Worm (Caenorhabditis elegans) whole organism, L1 larva: Measurements from ENCODE around the gene sshk-1.
A peak's percentile ranks its signal among the peaks of the same experiment; 100 is the strongest.

Source experiments
- C16A3.4 ChIP-seq: fragments of 150-350 bp; optimal IDR thresholded peaks from 2 replicates; lab custom pipeline; 2014; ENCODE audit warnings: missing biosample characterization, missing genetic modification characterization
- aly-2 ChIP-seq: fragments of 150-350 bp; optimal IDR thresholded peaks from 2 replicates; lab custom pipeline; 2014; ENCODE audit warnings: missing biosample characterization, missing genetic modification characterization
- blmp-1 ChIP-seq: fragments of 150-350 bp; optimal IDR thresholded peaks from 2 replicates; lab custom pipeline; 2014; ENCODE audit warnings: missing biosample characterization, missing genetic modification characterization
- ceh-82 ChIP-seq, 3 experiments: fragments of 150-350 bp in 1 of 3; sonication (generic microtip) in 2 of 3; optimal IDR thresholded peaks; 2 replicates each; lab custom pipeline; 2014 to 2017; ENCODE audit warnings: missing biosample characterization in 3 of 3, missing genetic modification characterization in 3 of 3
- ceh-88 ChIP-seq: fragments of 200-800 bp; sonication (Bioruptor generic); IDR thresholded peaks from 2 replicates; pipeline ENCODE4 v1.3.6; 2022; ENCODE audit warnings: missing genetic modification characterization, missing compliant biosample characterization
- dpl-1 ChIP-seq, 3 experiments: fragments of 150-350 bp in 2 of 3; sonication (generic microtip) in 1 of 3; optimal IDR thresholded peaks; 2 replicates each; lab custom pipeline; 2014 to 2017; ENCODE audit warnings: missing biosample characterization in 3 of 3, missing genetic modification characterization in 3 of 3, missing genetic modification reagents in 3 of 3
- efl-1 ChIP-seq, 4 experiments: fragments of 150-350 bp; optimal IDR thresholded peaks in 3 of 4; peaks in 1 of 4; 1 replicate in 1 of 4; 2 replicates in 3 of 4; lab custom pipeline; 2014; ENCODE audit warnings: missing biosample characterization in 2 of 4, missing genetic modification characterization in 2 of 4, missing genetic modification reagents in 2 of 4
- efl-3 ChIP-seq: fragments of 200-800 bp; sonication (Bioruptor generic); optimal IDR thresholded peaks from 2 replicates; lab custom pipeline; 2018; ENCODE audit warnings: mild to moderate bottlenecking, missing genetic modification characterization, missing compliant biosample characterization
- egl-13 ChIP-seq: sonication (generic microtip); optimal IDR thresholded peaks from 2 replicates; lab custom pipeline; 2016; ENCODE audit warnings: missing genotype, missing genetic modification reagents, missing genetic modification characterization, missing compliant biosample characterization
- elt-3 ChIP-seq, 6 experiments: fragments of 150-350 bp in 1 of 6; sonication (generic microtip); optimal IDR thresholded peaks; 2 replicates each; lab custom pipeline; 2017 to 2018; ENCODE audit warnings: missing biosample characterization in 6 of 6, missing genetic modification characterization in 6 of 6, inconsistent platforms in 1 of 6
- fkh-8 ChIP-seq: sonication (generic microtip); optimal IDR thresholded peaks from 2 replicates; lab custom pipeline; 2016; ENCODE audit warnings: mild to moderate bottlenecking, missing genetic modification characterization, missing compliant biosample characterization
- fos-1 ChIP-seq: fragments of 150-350 bp; optimal IDR thresholded peaks from 2 replicates; lab custom pipeline; 2014; ENCODE audit warnings: missing biosample characterization, missing genetic modification characterization
- isw-1 ChIP-seq: fragments of 200-800 bp; sonication (Bioruptor generic); IDR thresholded peaks from 2 replicates; pipeline ENCODE4 v1.3.6; 2022; ENCODE audit warnings: missing genetic modification characterization, missing compliant biosample characterization
- lin-14 ChIP-seq: fragments of 200-800 bp; sonication (Bioruptor generic); optimal IDR thresholded peaks from 2 replicates; lab custom pipeline; 2018; ENCODE audit warnings: mild to moderate bottlenecking, missing genetic modification characterization, moderate library complexity, missing compliant biosample characterization
- lin-15B ChIP-seq: fragments of 150-350 bp; sonication (generic microtip); optimal IDR thresholded peaks from 3 replicates; lab custom pipeline; 2014; ENCODE audit warnings: missing biosample characterization, missing genetic modification characterization
- lin-35 ChIP-seq, 2 experiments: fragments of 150-350 bp; optimal IDR thresholded peaks; 2 replicates each; lab custom pipeline; 2014; ENCODE audit warnings: missing biosample characterization in 2 of 2, missing genetic modification characterization in 2 of 2, missing genetic modification reagents in 2 of 2
- lir-3 ChIP-seq: sonication (generic microtip); optimal IDR thresholded peaks from 2 replicates; lab custom pipeline; 2016; ENCODE audit warnings: mild to moderate bottlenecking, missing genetic modification characterization, moderate library complexity, missing compliant biosample characterization; ENCODE audit not compliant: poor library complexity
- lsy-2 ChIP-seq, 2 experiments: fragments of 150-350 bp; optimal IDR thresholded peaks; 2 replicates each; lab custom pipeline; 2014; ENCODE audit warnings: missing biosample characterization in 2 of 2, missing genetic modification characterization in 2 of 2
- mef-2 ChIP-seq: fragments of 150-350 bp; optimal IDR thresholded peaks from 2 replicates; lab custom pipeline; 2014; ENCODE audit warnings: missing biosample characterization, missing genetic modification characterization
- mep-1 ChIP-seq: fragments of 150-350 bp; optimal IDR thresholded peaks from 2 replicates; lab custom pipeline; 2014; ENCODE audit warnings: missing biosample characterization, missing genetic modification characterization
- nhr-12 ChIP-seq: sonication (generic microtip); optimal IDR thresholded peaks from 2 replicates; lab custom pipeline; 2017; ENCODE audit warnings: missing biosample characterization, missing genetic modification characterization
- nhr-19 ChIP-seq: fragments of 200-800 bp; sonication (Bioruptor generic); conservative IDR thresholded peaks from 2 replicates; pipeline ENCODE4 v1.3.6; 2022; ENCODE audit warnings: missing genetic modification characterization, missing compliant biosample characterization
- nhr-47 ChIP-seq: sonication (generic microtip); optimal IDR thresholded peaks from 2 replicates; lab custom pipeline; 2016; ENCODE audit warnings: mild to moderate bottlenecking, missing genetic modification characterization, moderate library complexity, missing compliant biosample characterization
- nhr-71 ChIP-seq: sonication (generic microtip); optimal IDR thresholded peaks from 2 replicates; lab custom pipeline; 2016; ENCODE audit warnings: mild to moderate bottlenecking, missing genetic modification characterization, moderate library complexity, missing compliant biosample characterization
- nhr-84 ChIP-seq: sonication (generic microtip); optimal IDR thresholded peaks from 2 replicates; lab custom pipeline; 2017; ENCODE audit warnings: missing biosample characterization, missing genetic modification characterization
- nhr-85 ChIP-seq: sonication (generic microtip); peaks from one replicate; lab custom pipeline; 2016; ENCODE audit warnings: missing genetic modification characterization, inconsistent platforms, missing compliant biosample characterization
- nhr-90 ChIP-seq: sonication (generic microtip); optimal IDR thresholded peaks from 2 replicates; lab custom pipeline; 2016; ENCODE audit warnings: mild to moderate bottlenecking, missing genetic modification characterization, missing compliant biosample characterization; ENCODE audit not compliant: poor library complexity
- pax-3 ChIP-seq: fragments of 200-800 bp; sonication (Bioruptor generic); optimal IDR thresholded peaks from 2 replicates; lab custom pipeline; 2018; ENCODE audit warnings: mild to moderate bottlenecking, missing genetic modification characterization, moderate library complexity, missing compliant biosample characterization
- rnt-1 ChIP-seq: sonication (generic microtip); optimal IDR thresholded peaks from 2 replicates; lab custom pipeline; 2016; ENCODE audit warnings: mild to moderate bottlenecking, missing genetic modification characterization, moderate library complexity, missing compliant biosample characterization
- skn-1 ChIP-seq: fragments of 150-350 bp; optimal IDR thresholded peaks from 2 replicates; lab custom pipeline; 2014; ENCODE audit warnings: missing biosample characterization, missing genetic modification characterization
- snpc-4 ChIP-seq: fragments of 150-350 bp; optimal IDR thresholded peaks from 2 replicates; lab custom pipeline; 2014; ENCODE audit warnings: missing biosample characterization, missing genetic modification characterization
- snu-23 ChIP-seq: sonication (generic microtip); optimal IDR thresholded peaks from 2 replicates; lab custom pipeline; 2016; ENCODE audit warnings: missing genetic modification characterization, missing compliant biosample characterization
- sox-4 ChIP-seq: sonication (generic microtip); optimal IDR thresholded peaks from 2 replicates; lab custom pipeline; 2016; ENCODE audit warnings: missing genetic modification characterization, missing compliant biosample characterization
- sptf-1 ChIP-seq: fragments of 150-350 bp; optimal IDR thresholded peaks from 2 replicates; lab custom pipeline; 2014; ENCODE audit warnings: missing biosample characterization, missing genetic modification characterization
- swsn-7 ChIP-seq: sonication (generic microtip); optimal IDR thresholded peaks from 2 replicates; lab custom pipeline; 2016; ENCODE audit warnings: missing genetic modification characterization, missing compliant biosample characterization
- tbx-2 ChIP-seq: sonication (generic microtip); optimal IDR thresholded peaks from 2 replicates; lab custom pipeline; 2016; ENCODE audit warnings: missing genetic modification characterization, missing compliant biosample characterization
- unc-98 ChIP-seq: fragments of 200-800 bp; sonication (Bioruptor generic); IDR thresholded peaks from 2 replicates; pipeline ENCODE4 v1.3.6; 2022; ENCODE audit warnings: missing genetic modification characterization, missing compliant biosample characterization
- xbp-1 ChIP-seq: sonication (generic microtip); optimal IDR thresholded peaks from 2 replicates; lab custom pipeline; 2016; ENCODE audit warnings: missing genetic modification characterization, missing compliant biosample characterization

Gene sshk-1

DNA sequence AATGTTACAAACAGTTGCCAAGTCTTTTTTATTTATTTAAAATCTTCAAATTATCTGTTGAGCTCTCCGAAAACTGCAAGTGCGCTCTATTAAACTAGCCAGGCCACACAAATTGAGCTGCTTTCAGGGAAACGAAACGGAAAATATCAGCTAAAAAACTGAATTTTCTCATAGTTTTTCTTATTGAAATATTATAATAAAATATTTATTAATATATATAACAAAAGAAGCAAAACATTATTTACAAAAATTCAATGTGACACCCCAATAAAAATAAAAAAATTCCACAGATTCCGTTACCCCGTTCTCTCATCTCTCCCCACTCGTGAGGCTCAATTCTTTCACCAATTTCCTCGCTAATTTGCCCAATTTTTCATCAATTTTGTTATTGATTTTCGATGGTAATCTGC is 16.6 kb downstream of the sshk-1 start:
- TF ChIP-seq nhr-47 = peak; percentile 58
- TF ChIP-seq lsy-2 (tag; optimal IDR thresholded peaks at IDR 0.05; lab: Kevin White, UChicago) = peak in 1 of 2 experiments; percentile 53
- no peak for TF ChIP-seq efl-3 (GFP tag; lab: Kevin White, UChicago)
- peak; percentile 46; the same call in 1 of the 2 replicates for TF ChIP-seq isw-1 (GFP tag; lab: Robert Waterston, UW)
- peak; percentile 37 for TF ChIP-seq lir-3 (tag; lab: Kevin White, UChicago)
- TF ChIP-seq ceh-82 (tag; optimal IDR thresholded peaks at IDR 0.05; lab: Kevin White, UChicago) = peak in 2 of 3 experiments; percentile 5 to 13
- TF ChIP-seq nhr-90 = peak; percentile 32
- no peak for TF ChIP-seq nhr-84 (tag; lab: Kevin White, UChicago)
- TF ChIP-seq dpl-1 (GFP tag; optimal IDR thresholded peaks at IDR 0.05; lab: Kevin White, UChicago) = peak in 1 of 3 experiments; percentile 42
- peak; percentile 40 for TF ChIP-seq fkh-8 (tag; lab: Kevin White, UChicago)
- TF ChIP-seq snu-23 (GFP tag; lab: Kevin White, UChicago) = peak; percentile 36
- peak; percentile 19 for TF ChIP-seq mep-1 (tag; lab: Kevin White, UChicago)
- no peak for TF ChIP-seq snpc-4 (tag; lab: Kevin White, UChicago)
- peak; percentile 54 for TF ChIP-seq nhr-71 (tag; lab: Kevin White, UChicago)
- TF ChIP-seq efl-1 (optimal IDR thresholded peaks at IDR 0.05; lab: Kevin White, UChicago) = peak in 1 of 2 experiments; percentile 8
- TF ChIP-seq efl-1 (GFP tag; optimal IDR thresholded peaks at IDR 0.05 in 1 of 2; lab: Kevin White, UChicago) = peak in 1 of 2 experiments; percentile 6
- TF ChIP-seq unc-98 (GFP tag; lab: Robert Waterston, UW) = peak; percentile 74
- TF ChIP-seq fos-1 (tag; lab: Kevin White, UChicago) = no peak
- TF ChIP-seq pax-3 (tag; lab: Kevin White, UChicago) = peak; percentile 60
- peak; percentile 77 for TF ChIP-seq lin-14 (GFP tag; lab: Kevin White, UChicago)
- peak; percentile 33 for TF ChIP-seq xbp-1 (tag; lab: Kevin White, UChicago)
- peak; percentile 2 for TF ChIP-seq swsn-7
- TF ChIP-seq nhr-19 = peak; percentile 16; the same call in 1 of the 2 replicates
- peak; percentile 4 for TF ChIP-seq egl-13 (tag; lab: Kevin White, UChicago)
- TF ChIP-seq elt-3 (tag; optimal IDR thresholded peaks at IDR 0.05; lab: Kevin White, UChicago) = no peak
- TF ChIP-seq tbx-2 (tag; lab: Kevin White, UChicago) = peak; percentile 34
- peak; percentile 34; the same call in 1 of the 2 replicates for TF ChIP-seq ceh-88
- TF ChIP-seq mef-2 = no peak
- no peak for TF ChIP-seq sptf-1 (tag; lab: Kevin White, UChicago)
- no peak for TF ChIP-seq nhr-12 (tag; lab: Kevin White, UChicago)
- TF ChIP-seq nhr-85 = peak; percentile 63
- no peak for TF ChIP-seq skn-1 (tag; lab: Kevin White, UChicago)
- TF ChIP-seq C16A3.4 (tag; lab: Kevin White, UChicago) = peak; percentile 22

- peak; percentile 14 for TF ChIP-seq lin-15B (tag; lab: Kevin White, UChicago)
- peak; percentile 7 to 61 for TF ChIP-seq lsy-2 (tag; optimal IDR thresholded peaks at IDR 0.05; lab: Kevin White, UChicago)
- no peak for TF ChIP-seq efl-3 (GFP tag; lab: Kevin White, UChicago)
- peak; percentile 9 for TF ChIP-seq rnt-1 (tag; lab: Kevin White, UChicago)
- TF ChIP-seq lin-35 (GFP tag; optimal IDR thresholded peaks at IDR 0.05; lab: Kevin White, UChicago) = peak; percentile 17 to 42
- TF ChIP-seq dpl-1 (GFP tag; optimal IDR thresholded peaks at IDR 0.05; lab: Kevin White, UChicago) = peak in 1 of 3 experiments; percentile 15
- no peak for TF ChIP-seq aly-2
- peak; percentile 12 to 37 for TF ChIP-seq efl-1 (optimal IDR thresholded peaks at IDR 0.05; lab: Kevin White, UChicago)
- peak in 1 of 2 experiments; percentile 29 for TF ChIP-seq efl-1 (GFP tag; optimal IDR thresholded peaks at IDR 0.05 in 1 of 2; lab: Kevin White, UChicago)
- TF ChIP-seq nhr-47 = no peak
- no peak for TF ChIP-seq snpc-4 (tag; lab: Kevin White, UChicago)
- no peak for TF ChIP-seq blmp-1 (tag; lab: Kevin White, UChicago)
- no peak for TF ChIP-seq sox-4 (tag; lab: Kevin White, UChicago)
- TF ChIP-seq nhr-71 (tag; lab: Kevin White, UChicago) = peak; percentile 35
Observed at ce11 chrV:20837765-20838164, 21.8 kb downstream of the sshk-1 start, which contains the start of gene mrps-12. TSS of gene mrps-12 (plus strand) at chrV:20838080.
